Fruit fly (Drosophila melanogaster) whole organism, embryonic: ENCODE results near the gene DCP2.

Source experiments
- Atf3 ChIP-seq: fragments of 200-800 bp; sonication (Bioruptor generic); optimal IDR thresholded peaks from 3 replicates; lab custom pipeline; 2016; ENCODE audit warnings: missing biosample characterization, missing genetic modification characterization
- BtbVII ChIP-seq: fragments of 200-800 bp; sonication (Bioruptor generic); optimal IDR thresholded peaks from 3 replicates; lab custom pipeline; 2017; ENCODE audit warnings: missing biosample characterization, mild to moderate bottlenecking, missing genetic modification characterization
- CG11723 ChIP-seq: fragments of 200-800 bp; sonication (Bioruptor generic); optimal IDR thresholded peaks from 2 replicates; lab custom pipeline; 2017; ENCODE audit warnings: missing biosample characterization, mild to moderate bottlenecking, missing genetic modification characterization
- CG12299 ChIP-seq: fragments of 200-800 bp; sonication (Bioruptor generic); optimal IDR thresholded peaks from 2 replicates; lab custom pipeline; 2018; ENCODE audit warnings: missing biosample characterization, mild to moderate bottlenecking, missing genetic modification characterization
- CG14441 ChIP-seq: fragments of 200-800 bp; sonication (Bioruptor generic); IDR thresholded peaks from 2 replicates; pipeline ENCODE4 v1.3.6; 2022; ENCODE audit warnings: missing biosample characterization, missing genetic modification characterization
- CG15073 ChIP-seq: fragments of 200-800 bp; sonication (Bioruptor generic); optimal IDR thresholded peaks from 2 replicates; lab custom pipeline; 2016; ENCODE audit warnings: missing biosample characterization, missing genetic modification characterization
- CG15601 ChIP-seq: fragments of 200-800 bp; sonication (Bioruptor generic); optimal IDR thresholded peaks from 3 replicates; lab custom pipeline; 2019; ENCODE audit warnings: missing biosample characterization, mild to moderate bottlenecking, missing genetic modification characterization, moderate library complexity
- CG17612 ChIP-seq: fragments of 200-800 bp; sonication (Bioruptor generic); IDR thresholded peaks from 2 replicates; pipeline ENCODE4 v1.3.6; 2022; ENCODE audit warnings: missing biosample characterization, missing genetic modification characterization
- CG17802 ChIP-seq: fragments of 200-800 bp; sonication (Bioruptor generic); optimal IDR thresholded peaks from 2 replicates; lab custom pipeline; 2018; ENCODE audit warnings: missing biosample characterization, mild to moderate bottlenecking, missing genetic modification characterization, moderate library complexity
- CG18764 ChIP-seq: fragments of 200-800 bp; sonication (Bioruptor generic); optimal IDR thresholded peaks from 3 replicates; lab custom pipeline; 2016; ENCODE audit warnings: missing biosample characterization, missing genetic modification characterization
- CG2678 ChIP-seq: fragments of 200-800 bp; sonication (Bioruptor generic); optimal IDR thresholded peaks from 3 replicates; lab custom pipeline; 2019; ENCODE audit warnings: missing biosample characterization, mild to moderate bottlenecking, missing genetic modification characterization, moderate library complexity
- CG2712 ChIP-seq: fragments of 200-800 bp; optimal IDR thresholded peaks from 3 replicates; lab custom pipeline; 2019; ENCODE audit warnings: missing biosample characterization, mild to moderate bottlenecking, missing genetic modification characterization, moderate library complexity
- CG32532 ChIP-seq: fragments of 200-800 bp; sonication (Bioruptor generic); IDR thresholded peaks from 2 replicates; pipeline ENCODE4 v1.3.6; 2022; ENCODE audit warnings: missing biosample characterization, missing genetic modification characterization
- CG42726 ChIP-seq: fragments of 200-800 bp; sonication (Bioruptor generic); IDR thresholded peaks from 2 replicates; pipeline ENCODE4 v1.3.6; 2022; ENCODE audit warnings: missing biosample characterization, missing genetic modification characterization; ENCODE audit not compliant: partially characterized antibody
- CG7357 ChIP-seq: fragments of 200-800 bp; sonication (Bioruptor generic); IDR thresholded peaks from 3 replicates; pipeline ENCODE4 v1.3.6; 2022; ENCODE audit warnings: missing biosample characterization, missing genetic modification characterization
- E2f2 ChIP-seq: fragments of 200-800 bp; sonication (Bioruptor generic); IDR thresholded peaks from 2 replicates; pipeline ENCODE4 v1.3.6; 2022; ENCODE audit warnings: missing biosample characterization, missing genetic modification characterization
- Fer2 ChIP-seq: fragments of 200-800 bp; sonication (Bioruptor generic); optimal IDR thresholded peaks from 2 replicates; lab custom pipeline; 2018; ENCODE audit warnings: missing biosample characterization, mild to moderate bottlenecking, missing genetic modification characterization, moderate library complexity
- Hand ChIP-seq: fragments of 200-800 bp; sonication (Bioruptor generic); optimal IDR thresholded peaks from 2 replicates; lab custom pipeline; 2017; ENCODE audit warnings: mild to moderate bottlenecking, missing biosample characterization, missing genetic modification reagents, missing genetic modification characterization
- Hr3 ChIP-seq: fragments of 200-800 bp; sonication (Bioruptor generic); optimal IDR thresholded peaks from 3 replicates; lab custom pipeline; 2016; ENCODE audit warnings: missing biosample characterization, missing genetic modification characterization
- MTF-1 ChIP-seq: fragments of 200-800 bp; sonication (Bioruptor generic); optimal IDR thresholded peaks from 2 replicates; lab custom pipeline; 2018; ENCODE audit warnings: missing biosample characterization, mild to moderate bottlenecking, missing genetic modification characterization, borderline replicate concordance
- Mad ChIP-seq: fragments of 200-800 bp; sonication (Bioruptor generic); optimal IDR thresholded peaks from 2 replicates; lab custom pipeline; 2016; ENCODE audit warnings: missing biosample characterization, missing genetic modification characterization
- Nf-YB ChIP-seq: fragments of 200-800 bp; sonication (Bioruptor generic); optimal IDR thresholded peaks from 3 replicates; lab custom pipeline; 2019; ENCODE audit warnings: missing biosample characterization, mild to moderate bottlenecking, missing genetic modification characterization, moderate library complexity
- Opbp ChIP-seq: fragments of 200-800 bp; sonication (Bioruptor generic); IDR thresholded peaks from 3 replicates; pipeline ENCODE4 v1.3.6; 2022; ENCODE audit warnings: missing biosample characterization, missing genetic modification characterization; ENCODE audit not compliant: partially characterized antibody
- Rfx ChIP-seq: fragments of 200-800 bp; sonication (Bioruptor generic); IDR thresholded peaks from 2 replicates; pipeline ENCODE4 v1.3.6; 2022; ENCODE audit warnings: missing biosample characterization, missing genetic modification characterization
- Side ChIP-seq: fragments of 200-800 bp; sonication (Bioruptor generic); optimal IDR thresholded peaks from 2 replicates; lab custom pipeline; 2016; ENCODE audit warnings: missing biosample characterization, missing genetic modification characterization
- Sox100B ChIP-seq: fragments of 200-800 bp; sonication (Bioruptor generic); optimal IDR thresholded peaks from 3 replicates; lab custom pipeline; 2018; ENCODE audit warnings: missing biosample characterization, mild to moderate bottlenecking, missing genetic modification characterization
- Sox102F ChIP-seq: fragments of 200-800 bp; sonication (Bioruptor generic); optimal IDR thresholded peaks from 2 replicates; lab custom pipeline; 2018; ENCODE audit warnings: missing biosample characterization, mild to moderate bottlenecking, missing genetic modification characterization, moderate library complexity
- Spps ChIP-seq: fragments of 200-800 bp; sonication (Bioruptor generic); optimal IDR thresholded peaks from 2 replicates; lab custom pipeline; 2018; ENCODE audit warnings: missing biosample characterization, mild to moderate bottlenecking, missing genetic modification characterization
- Trl ChIP-seq, 3 experiments: fragments of >200 bp in 2 of 3; fragments of 200-800 bp in 1 of 3; sonication (Bioruptor generic) in 1 of 3; optimal IDR thresholded peaks; 2 replicates in 1 of 3; 3 replicates in 2 of 3; lab custom pipeline; 2016 to 2017; ENCODE audit warnings: missing biosample characterization in 1 of 3, missing genetic modification characterization in 1 of 3
- abd-A ChIP-seq: fragments of 200-800 bp; sonication (Bioruptor generic); optimal IDR thresholded peaks from 3 replicates; lab custom pipeline; 2019; ENCODE audit warnings: missing biosample characterization, mild to moderate bottlenecking, missing genetic modification characterization, moderate library complexity
- amos ChIP-seq: fragments of 200-800 bp; sonication (Bioruptor generic); IDR thresholded peaks from 2 replicates; pipeline ENCODE4 v1.3.6; 2022; ENCODE audit warnings: missing biosample characterization, missing genetic modification characterization; ENCODE audit not compliant: partially characterized antibody
- ase ChIP-seq: fragments of 200-800 bp; sonication (Bioruptor generic); IDR thresholded peaks from 3 replicates; pipeline ENCODE4 v1.3.6; 2022; ENCODE audit warnings: missing biosample characterization, missing genetic modification characterization
- crp ChIP-seq, 2 experiments: fragments of 200-800 bp; sonication (Bioruptor generic); optimal IDR thresholded peaks; 2 replicates in 1 of 2; 3 replicates in 1 of 2; lab custom pipeline; 2017; ENCODE audit warnings: missing biosample characterization in 2 of 2, missing genetic modification characterization in 2 of 2, mild to moderate bottlenecking in 1 of 2, moderate library complexity in 1 of 2
- dati ChIP-seq: fragments of 200-800 bp; sonication (Bioruptor generic); IDR thresholded peaks from 2 replicates; pipeline ENCODE4 v1.3.6; 2022; ENCODE audit warnings: missing biosample characterization, missing genetic modification characterization
- dimm ChIP-seq: fragments of 200-800 bp; sonication (Bioruptor generic); IDR thresholded peaks from 2 replicates; pipeline ENCODE4 v1.3.6; 2022; ENCODE audit warnings: missing biosample characterization, missing genetic modification characterization
- fd64A ChIP-seq: fragments of 200-800 bp; sonication (Bioruptor generic); optimal IDR thresholded peaks from 3 replicates; lab custom pipeline; 2018; ENCODE audit warnings: missing biosample characterization, mild to moderate bottlenecking, missing genetic modification characterization
- gfzf ChIP-seq: fragments of 200-800 bp; sonication (Bioruptor generic); optimal IDR thresholded peaks from 2 replicates; lab custom pipeline; 2016; ENCODE audit warnings: missing biosample characterization, mild to moderate bottlenecking, missing genetic modification characterization, moderate library complexity
- grn ChIP-seq: fragments of 200-800 bp; sonication (Bioruptor generic); optimal IDR thresholded peaks from 3 replicates; lab custom pipeline; 2017; ENCODE audit warnings: missing biosample characterization, missing genetic modification characterization
- insv ChIP-seq, 2 experiments: fragments of 200-800 bp; sonication (Bioruptor generic); optimal IDR thresholded peaks; 3 replicates each; lab custom pipeline; 2016 to 2018; ENCODE audit warnings: missing biosample characterization in 2 of 2, missing genetic modification characterization in 2 of 2
- lola ChIP-seq, 3 experiments: fragments of >200 bp in 2 of 3; fragments of 200-800 bp in 1 of 3; sonication (Bioruptor generic) in 1 of 3; optimal IDR thresholded peaks; 2 replicates each; lab custom pipeline; 2017 to 2019; ENCODE audit warnings: missing biosample characterization in 3 of 3, missing genetic modification characterization in 3 of 3, mild to moderate bottlenecking in 1 of 3, moderate library complexity in 1 of 3
- onecut ChIP-seq: fragments of 200-800 bp; sonication (Bioruptor generic); IDR thresholded peaks from 2 replicates; pipeline ENCODE4 v1.3.6; 2022; ENCODE audit warnings: missing biosample characterization, missing genetic modification characterization
- p53 ChIP-seq: fragments of 200-800 bp; sonication (Bioruptor generic); optimal IDR thresholded peaks from 2 replicates; lab custom pipeline; 2016; ENCODE audit warnings: missing biosample characterization, missing genetic modification characterization
- pan ChIP-seq, 4 experiments: fragments of >200 bp in 3 of 4; fragments of 200-800 bp in 1 of 4; sonication (Bioruptor generic) in 1 of 4; optimal IDR thresholded peaks in 3 of 4; IDR thresholded peaks in 1 of 4; 2 replicates each; pipeline versions ENCODE4 v1.3.6 to Lab custom; 2017 to 2022; ENCODE audit warnings: missing biosample characterization in 2 of 4, missing genetic modification characterization in 2 of 4, mixed read lengths in 1 of 4
- pb ChIP-seq: fragments of 200-800 bp; sonication (Bioruptor generic); optimal IDR thresholded peaks from 3 replicates; lab custom pipeline; 2016; ENCODE audit warnings: missing biosample characterization, missing genetic modification characterization
- prd ChIP-seq, 3 experiments: fragments of >200 bp in 2 of 3; fragments of 200-800 bp in 1 of 3; sonication (Bioruptor generic) in 1 of 3; optimal IDR thresholded peaks in 2 of 3; IDR thresholded peaks in 1 of 3; 2 replicates in 2 of 3; 3 replicates in 1 of 3; pipeline versions ENCODE4 v1.3.6 to Lab custom; 2017 to 2022; ENCODE audit warnings: missing biosample characterization in 1 of 3, missing genetic modification characterization in 1 of 3
- sd ChIP-seq: fragments of 200-800 bp; sonication (Bioruptor generic); optimal IDR thresholded peaks from 3 replicates; lab custom pipeline; 2018; ENCODE audit warnings: missing biosample characterization, mild to moderate bottlenecking, missing genetic modification characterization, moderate library complexity
- ssp ChIP-seq: fragments of 200-800 bp; sonication (Bioruptor generic); IDR thresholded peaks from 2 replicates; pipeline ENCODE4 v1.3.6; 2022; ENCODE audit warnings: missing biosample characterization, missing genetic modification characterization
- zf30C ChIP-seq: fragments of 200-800 bp; sonication (Bioruptor generic); optimal IDR thresholded peaks from 3 replicates; lab custom pipeline; 2018; ENCODE audit warnings: missing biosample characterization, mild to moderate bottlenecking, missing genetic modification characterization

DCP2 gene

DNA sequence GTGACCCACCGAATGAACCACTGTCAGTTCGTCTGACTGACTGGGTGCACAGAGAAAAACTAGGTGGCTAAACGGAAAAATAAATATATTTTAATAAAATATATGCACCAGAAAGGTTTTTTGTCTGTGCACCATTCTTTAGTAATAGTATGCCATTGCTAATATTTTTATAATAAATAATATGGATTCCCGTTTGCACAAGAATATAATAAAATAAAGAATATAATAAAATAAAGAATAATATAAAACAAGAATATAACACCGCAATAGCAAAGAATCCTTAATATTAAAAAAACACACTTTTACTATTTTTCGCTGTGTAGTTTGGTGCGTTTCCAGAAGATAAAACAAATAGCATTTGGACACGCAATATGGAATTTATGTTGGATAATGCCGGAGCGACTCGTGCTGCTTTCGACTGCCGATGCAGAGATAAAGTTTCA lies 57.3 kb downstream of the DCP2 start (continued):
- TF ChIP-seq insv (GFP tag; optimal IDR thresholded peaks at IDR 0.05; lab: Kevin White, UChicago) (no peak), gfzf (GFP tag; lab: Kevin White, UChicago) (no peak), Hand (no peak), CG11723 (GFP tag; lab: Kevin White, UChicago) (peak; percentile 43), sd (no peak), MTF-1 (GFP tag; lab: Kevin White, UChicago) (no peak), Sox100B (GFP tag; lab: Kevin White, UChicago) (peak; percentile 68), grn (GFP tag; lab: Kevin White, UChicago) (no peak), CG12299 (tag; lab: Kevin White, UChicago) (no peak), amos (no peak), Opbp (GFP tag; lab: Robert Waterston, UW) (no peak), zf30C (GFP tag; lab: Kevin White, UChicago) (peak; percentile 72), BtbVII (GFP tag; lab: Kevin White, UChicago) (peak; percentile 29), Trl (optimal IDR thresholded peaks at IDR 0.05; lab: Kevin White, UChicago) (no peak), Trl (GFP tag; optimal IDR thresholded peaks at IDR 0.05; lab: Kevin White, UChicago) (no peak), Nf-YB (peak; percentile 43), Fer2 (no peak), crp (GFP tag; optimal IDR thresholded peaks at IDR 0.05; lab: Kevin White, UChicago) (no peak), CG14441 (GFP tag; lab: Robert Waterston, UW) (no peak), abd-A (tag; lab: Kevin White, UChicago) (no peak), dati (GFP tag; lab: Robert Waterston, UW) (no peak), CG42726 (GFP tag; lab: Robert Waterston, UW) (no peak), CG15601 (tag; lab: Kevin White, UChicago) (peak; percentile 64), CG2712 (tag; lab: Kevin White, UChicago) (peak; percentile 93), CG17802 (tag; lab: Kevin White, UChicago) (peak; percentile 15), fd64A (GFP tag; lab: Kevin White, UChicago) (no peak), CG18764 (peak; percentile 42), CG32532 (GFP tag; lab: Robert Waterston, UW) (no peak), CG17612 (GFP tag; lab: Robert Waterston, UW) (no peak), Mad (GFP tag; lab: Kevin White, UChicago) (no peak), onecut (GFP tag; lab: Robert Waterston, UW) (peak; percentile 33), pb (GFP tag; lab: Kevin White, UChicago) (no peak), ase (0 out of 3 replicates have a peak, but pooled peaks have one; percentile 37), Side (GFP tag; lab: Kevin White, UChicago) (no peak), E2f2 (GFP tag; lab: Robert Waterston, UW) (peak; percentile 14; the same call in 1 of the 2 replicates), pan (optimal IDR thresholded peaks at IDR 0.05; lab: Kevin White, UChicago) (no peak), pan (GFP tag; optimal IDR thresholded peaks at IDR 0.05 in 1 of 2, IDR thresholded peaks at IDR 0.05 in 1 of 2) (peak in 1 of 2 experiments; percentile 35), Rfx (no peak), Sox102F (GFP tag; lab: Kevin White, UChicago) (peak; percentile 78), CG7357 (no peak), prd (optimal IDR thresholded peaks at IDR 0.05; lab: Kevin White, UChicago) (no peak), prd (GFP tag; IDR thresholded peaks at IDR 0.05; lab: Robert Waterston, UW) (peak; percentile 83), Spps (peak; percentile 78), lola (GFP tag; optimal IDR thresholded peaks at IDR 0.05; lab: Kevin White, UChicago) (peak in 1 of 3 experiments; percentile 85), CG15073 (GFP tag; lab: Kevin White, UChicago) (no peak), p53 (no peak), ssp (GFP tag; lab: Robert Waterston, UW) (peak; percentile 37), Hr3 (GFP tag; lab: Kevin White, UChicago) (peak; percentile 56), dimm (GFP tag; lab: Robert Waterston, UW) (no peak), Atf3 (GFP tag; lab: Kevin White, UChicago) (no peak), CG2678 (peak; percentile 75)
